Fruit fly (Drosophila melanogaster) whole organism, adult: ENCODE results near the gene Pph13.

ENCODE experiments used
- CG11617 ChIP-seq: fragments of 200-800 bp; sonication (Bioruptor generic); optimal IDR thresholded peaks from 2 replicates; lab custom pipeline; 2017; ENCODE audit warnings: mild to moderate bottlenecking, missing biosample characterization, missing genetic modification reagents, missing genetic modification characterization
- CG12768 ChIP-seq: fragments of 200-800 bp; sonication (Bioruptor generic); optimal IDR thresholded peaks from 2 replicates; lab custom pipeline; 2017; ENCODE audit warnings: missing biosample characterization, missing genetic modification characterization, mild to moderate bottlenecking, moderate library complexity, missing genetic modification reagents
- CG14711 ChIP-seq: fragments of 200-800 bp; sonication (Bioruptor generic); optimal IDR thresholded peaks from 2 replicates; lab custom pipeline; 2018; ENCODE audit warnings: missing biosample characterization, mild to moderate bottlenecking, missing genetic modification characterization, moderate library complexity
- CG1620 ChIP-seq: fragments of 200-800 bp; sonication (Bioruptor generic); optimal IDR thresholded peaks from 2 replicates; lab custom pipeline; 2016; ENCODE audit warnings: missing biosample characterization, missing genetic modification characterization
- CG33017 ChIP-seq: fragments of 200-800 bp; sonication (Bioruptor generic); optimal IDR thresholded peaks from 2 replicates; lab custom pipeline; 2018; ENCODE audit warnings: missing biosample characterization, mild to moderate bottlenecking, missing genetic modification characterization, moderate library complexity
- CG5204 ChIP-seq: fragments of 200-800 bp; sonication (Bioruptor generic); optimal IDR thresholded peaks from 2 replicates; lab custom pipeline; 2016; ENCODE audit warnings: missing biosample characterization, missing genetic modification characterization
- CG7045 ChIP-seq: fragments of 200-800 bp; sonication (Bioruptor generic); optimal IDR thresholded peaks from 2 replicates; lab custom pipeline; 2017; ENCODE audit warnings: missing biosample characterization, mild to moderate bottlenecking, missing genetic modification characterization
- CG7101 ChIP-seq: fragments of 200-800 bp; sonication (Bioruptor generic); optimal IDR thresholded peaks from 2 replicates; lab custom pipeline; 2018; ENCODE audit warnings: missing biosample characterization, mild to moderate bottlenecking, missing genetic modification characterization, moderate library complexity
- Clk ChIP-seq: fragments of 200-800 bp; sonication (Bioruptor generic); optimal IDR thresholded peaks from 2 replicates; lab custom pipeline; 2017; ENCODE audit warnings: missing biosample characterization, missing genetic modification characterization
- Crg-1 ChIP-seq: fragments of 200-800 bp; sonication (Bioruptor generic); optimal IDR thresholded peaks from 2 replicates; lab custom pipeline; 2016; ENCODE audit warnings: missing biosample characterization, missing genetic modification characterization
- Hr96 ChIP-seq: fragments of 200-800 bp; sonication (Bioruptor generic); optimal IDR thresholded peaks from 2 replicates; lab custom pipeline; 2016; ENCODE audit warnings: missing biosample characterization, missing genetic modification characterization
- Mnt ChIP-seq: fragments of 200-800 bp; sonication (Bioruptor generic); optimal IDR thresholded peaks from 2 replicates; lab custom pipeline; 2016; ENCODE audit warnings: missing biosample characterization, mild to moderate bottlenecking, missing genetic modification characterization
- bab1 ChIP-seq: fragments of 200-800 bp; sonication (Bioruptor generic); optimal IDR thresholded peaks from 3 replicates; lab custom pipeline; 2019; ENCODE audit warnings: missing biosample characterization, mild to moderate bottlenecking, missing genetic modification characterization, moderate library complexity
- cic ChIP-seq: fragments of 200-800 bp; sonication (Bioruptor generic); optimal IDR thresholded peaks from 2 replicates; lab custom pipeline; 2017; ENCODE audit warnings: missing biosample characterization, mild to moderate bottlenecking, missing genetic modification characterization, moderate library complexity
- cnc ChIP-seq, 2 experiments: fragments of >200 bp; optimal IDR thresholded peaks; 2 replicates each; lab custom pipeline; 2017
- kay ChIP-seq: fragments of 200-800 bp; sonication (Bioruptor generic); peaks from one replicate; lab custom pipeline; 2016; ENCODE audit warnings: missing biosample characterization, missing genetic modification characterization, borderline replicate concordance
- ovo ChIP-seq: fragments of 200-800 bp; sonication (Bioruptor generic); optimal IDR thresholded peaks from 2 replicates; lab custom pipeline; 2016; ENCODE audit warnings: missing biosample characterization, missing genetic modification characterization
- pad ChIP-seq: fragments of 200-800 bp; sonication (Bioruptor generic); optimal IDR thresholded peaks from 3 replicates; lab custom pipeline; 2017; ENCODE audit warnings: missing biosample characterization, missing genetic modification characterization, mild to moderate bottlenecking, moderate library complexity, missing genetic modification reagents
- tj ChIP-seq: fragments of 200-800 bp; sonication (Bioruptor generic); optimal IDR thresholded peaks from 3 replicates; lab custom pipeline; 2017; ENCODE audit warnings: missing biosample characterization, mild to moderate bottlenecking, missing genetic modification characterization, moderate library complexity
- toe ChIP-seq: fragments of 200-800 bp; sonication (Bioruptor generic); optimal IDR thresholded peaks from 2 replicates; lab custom pipeline; 2016; ENCODE audit warnings: missing biosample characterization, missing genetic modification characterization

Gene Pph13

dm6 chr2L:559770-560567 is 17.3 kb upstream of the Pph13 start, which contains the start of gene rempA:
Gene rempA (minus strand): TSS chr2L:560310.
- TF ChIP-seq CG14711 (tag; lab: Kevin White, UChicago): no peak
- TF ChIP-seq tj (GFP tag; lab: Kevin White, UChicago): no peak
- no peak for TF ChIP-seq CG11617 (GFP tag; lab: Kevin White, UChicago)
- TF ChIP-seq CG7045 (GFP tag; lab: Kevin White, UChicago): no peak
- no peak for TF ChIP-seq Hr96 (GFP tag; lab: Kevin White, UChicago)
- TF ChIP-seq pad (GFP tag; lab: Kevin White, UChicago): no peak
- no peak for TF ChIP-seq ovo

- TF ChIP-seq cic (GFP tag; lab: Kevin White, UChicago) (no peak), pad (GFP tag; lab: Kevin White, UChicago) (no peak), cnc (optimal IDR thresholded peaks at IDR 0.05; lab: Kevin White, UChicago) (no peak), tj (GFP tag; lab: Kevin White, UChicago) (no peak), Clk (GFP tag; lab: Kevin White, UChicago) (no peak), ovo (no peak), CG14711 (tag; lab: Kevin White, UChicago) (no peak), CG33017 (tag; lab: Kevin White, UChicago) (no peak), CG5204 (GFP tag; lab: Kevin White, UChicago) (no peak), CG7101 (no peak), kay (GFP tag; lab: Kevin White, UChicago) (no peak), bab1 (GFP tag; lab: Kevin White, UChicago) (no peak), Crg-1 (GFP tag; lab: Kevin White, UChicago) (no peak)
Observed at dm6 chr2L:563314-563713, 14.0 kb upstream of the Pph13 start.

dm6 chr2L:563769-564550 is 13.3 kb upstream of the Pph13 start, which contains the start of the genes uncNacbeta and CG2794:
Gene uncNacbeta (minus strand): TSS chr2L:563819.
Gene CG2794 (plus strand): TSS chr2L:564163.
- peak; percentile 79 for TF ChIP-seq Mnt
- peak; percentile 8 for TF ChIP-seq cic (GFP tag; lab: Kevin White, UChicago)
- no peak for TF ChIP-seq ovo
- peak; percentile 47 for TF ChIP-seq bab1 (GFP tag; lab: Kevin White, UChicago)
- TF ChIP-seq Clk (GFP tag; lab: Kevin White, UChicago): no peak
- TF ChIP-seq CG1620 (GFP tag; lab: Kevin White, UChicago): no peak
- TF ChIP-seq tj (GFP tag; lab: Kevin White, UChicago): no peak
- TF ChIP-seq CG7101: peak; percentile 39
- no peak for TF ChIP-seq CG5204 (GFP tag; lab: Kevin White, UChicago)
- TF ChIP-seq CG14711 (tag; lab: Kevin White, UChicago): no peak

- TF ChIP-seq CG1620 (GFP tag; lab: Kevin White, UChicago): peak; percentile 67
- peak; percentile 2 for TF ChIP-seq tj (GFP tag; lab: Kevin White, UChicago)
- peak; percentile 6 for TF ChIP-seq CG12768
- no peak for TF ChIP-seq cnc (optimal IDR thresholded peaks at IDR 0.05; lab: Kevin White, UChicago)
- peak; percentile 62 for TF ChIP-seq Crg-1 (GFP tag; lab: Kevin White, UChicago)
- TF ChIP-seq CG14711 (tag; lab: Kevin White, UChicago): peak; percentile 55
- peak; percentile 23 for TF ChIP-seq pad (GFP tag; lab: Kevin White, UChicago)
- TF ChIP-seq kay (GFP tag; lab: Kevin White, UChicago): no peak
- peak; percentile 20 for TF ChIP-seq Hr96 (GFP tag; lab: Kevin White, UChicago)
- peak; percentile 44 for TF ChIP-seq Clk (GFP tag; lab: Kevin White, UChicago)
- TF ChIP-seq bab1 (GFP tag; lab: Kevin White, UChicago): peak; percentile 49
- TF ChIP-seq CG7045 (GFP tag; lab: Kevin White, UChicago): no peak
- no peak for TF ChIP-seq cic (GFP tag; lab: Kevin White, UChicago)
- no peak for TF ChIP-seq CG33017 (tag; lab: Kevin White, UChicago)
- TF ChIP-seq toe: peak; percentile 66
- no peak for TF ChIP-seq ovo
- peak; percentile 97 for TF ChIP-seq Mnt
- TF ChIP-seq CG11617 (GFP tag; lab: Kevin White, UChicago): peak; percentile 58
- TF ChIP-seq CG5204 (GFP tag; lab: Kevin White, UChicago): no peak
- TF ChIP-seq CG7101: peak; percentile 55
Observed at dm6 chr2L:568030-568429, 9.3 kb upstream of the Pph13 start, which contains the start of the genes Nle and Sf3b1. Gene Nle (minus strand): TSS chr2L:568121. Gene Sf3b1 (plus strand): TSS chr2L:568340.

dm6 chr2L:574226-574625 is 3.1 kb upstream of the Pph13 start, which contains the start of the genes Ipk2 and cold:
Gene Ipk2 (minus strand): TSS chr2L:574264.
Gene cold (plus strand): TSS chr2L:574291.
- TF ChIP-seq CG1620 (GFP tag; lab: Kevin White, UChicago) (peak; percentile 93), Clk (GFP tag; lab: Kevin White, UChicago) (peak; percentile 83), ovo (peak; percentile 31), CG7045 (GFP tag; lab: Kevin White, UChicago) (peak; percentile 82), CG5204 (GFP tag; lab: Kevin White, UChicago) (peak; percentile 84), CG7101 (peak; percentile 86), cnc (optimal IDR thresholded peaks at IDR 0.05; lab: Kevin White, UChicago) (no peak), Hr96 (GFP tag; lab: Kevin White, UChicago) (peak; percentile 81), Mnt (peak; percentile 83), CG14711 (tag; lab: Kevin White, UChicago) (peak; percentile 70), toe (peak; percentile 89), pad (GFP tag; lab: Kevin White, UChicago) (peak; percentile 83), CG12768 (peak; percentile 88), bab1 (GFP tag; lab: Kevin White, UChicago) (peak; percentile 86), kay (GFP tag; lab: Kevin White, UChicago) (no peak), cic (GFP tag; lab: Kevin White, UChicago) (peak; percentile 53), Crg-1 (GFP tag; lab: Kevin White, UChicago) (peak; percentile 90), tj (GFP tag; lab: Kevin White, UChicago) (peak; percentile 54), CG33017 (tag; lab: Kevin White, UChicago) (peak; percentile 64), CG11617 (GFP tag; lab: Kevin White, UChicago) (peak; percentile 83)
